Fruit fly (Drosophila melanogaster): ENCODE results near the gene psd.

Gene psd

DNA sequence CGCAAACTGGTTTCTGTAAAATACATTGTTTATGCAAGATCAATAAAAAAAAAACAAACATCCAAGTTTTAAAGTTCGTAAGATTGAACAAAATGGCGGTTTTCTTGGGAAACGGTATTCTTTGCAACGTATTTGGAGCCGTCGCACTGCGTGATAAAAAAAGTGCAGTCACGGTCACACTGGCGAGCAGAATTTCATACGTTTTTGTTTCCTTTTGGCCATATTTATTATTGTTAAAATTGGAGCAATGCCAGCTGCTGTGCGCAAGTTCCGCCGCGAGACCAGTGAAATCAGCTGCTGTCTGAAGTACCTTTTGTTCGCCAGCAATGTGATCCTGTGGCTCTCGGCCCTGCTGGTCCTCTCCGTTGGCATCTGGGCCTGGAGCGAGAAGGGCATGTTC is 35.3 kb upstream of the psd start, which contains the start of gene Tsp26A (continued):
- TF ChIP-seq lab (GFP tag; optimal IDR thresholded peaks at IDR 0.05) (no peak), bbx (GFP tag; IDR thresholded peaks at IDR 0.05; ENCODE audit: partially characterized antibody) (peak; percentile 48; the same call in 1 of the 2 replicates), Stat92E (GFP tag; optimal IDR thresholded peaks at IDR 0.05) (no peak), h (optimal IDR thresholded peaks at IDR 0.05) (no peak), sens (GFP tag) (no peak), ems (GFP tag; optimal IDR thresholded peaks at IDR 0.05) (no peak), row (GFP tag; IDR thresholded peaks at IDR 0.05) (0 out of 3 replicates have a peak, but pooled peaks have one; percentile 23), Dref (GFP tag; IDR thresholded peaks at IDR 0.05) (no peak), dmrt99B (tag; optimal IDR thresholded peaks at IDR 0.05) (no peak), hth (optimal IDR thresholded peaks at IDR 0.05) (no peak), CG32767 (GFP tag; IDR thresholded peaks at IDR 0.05) (no peak), CG10462 (GFP tag; optimal IDR thresholded peaks at IDR 0.05) (no peak), CG14667 (GFP tag; IDR thresholded peaks at IDR 0.05) (no peak), gfzf (GFP tag; optimal IDR thresholded peaks at IDR 0.05) (peak; percentile 67), CoRest (tag; optimal IDR thresholded peaks at IDR 0.05) (peak; percentile 15), Usf (GFP tag; optimal IDR thresholded peaks at IDR 0.05) (no peak), CG16779 (GFP tag; IDR thresholded peaks at IDR 0.05) (no peak), vvl (GFP tag; IDR thresholded peaks at IDR 0.05) (no peak; the same call in 1 of the 2 replicates), ranshi (GFP tag; IDR thresholded peaks at IDR 0.05) (0 out of 2 replicates have a peak, but pooled peaks have one; percentile 16), CG4854 (GFP tag; optimal IDR thresholded peaks at IDR 0.05) (no peak), CG12071 (GFP tag; optimal IDR thresholded peaks at IDR 0.05) (no peak), chinmo (GFP tag; IDR thresholded peaks at IDR 0.05; ENCODE audit: partially characterized antibody) (0 out of 4 replicates have a peak, but pooled peaks have one; percentile 52), MESR4 (GFP tag; optimal IDR thresholded peaks at IDR 0.05) (peak; percentile 78), pzg (GFP tag; optimal IDR thresholded peaks at IDR 0.05) (peak; percentile 42), Atf3 (GFP tag; optimal IDR thresholded peaks at IDR 0.05) (no peak), CG12219 (GFP tag; optimal IDR thresholded peaks at IDR 0.05) (no peak), CG17328 (GFP tag; IDR thresholded peaks at IDR 0.05) (no peak), Myb (GFP tag; optimal IDR thresholded peaks at IDR 0.05) (peak; percentile 39), tio (GFP tag; optimal IDR thresholded peaks at IDR 0.05) (no peak), gce (GFP tag; IDR thresholded peaks at IDR 0.05) (no peak), pho (GFP tag; optimal IDR thresholded peaks at IDR 0.05) (no peak), phol (tag; optimal IDR thresholded peaks at IDR 0.05) (peak; percentile 93), zfh1 (GFP tag; IDR thresholded peaks at IDR 0.05) (peak; percentile 27; the same call in 1 of the 3 replicates), Tbp (GFP tag; optimal IDR thresholded peaks at IDR 0.05) (no peak), Gug (GFP tag; IDR thresholded peaks at IDR 0.05) (no peak), fd3F (GFP tag; optimal IDR thresholded peaks at IDR 0.05) (no peak), E2f2 (GFP tag; IDR thresholded peaks at IDR 0.05) (peak; percentile 56), Sox100B (GFP tag; optimal IDR thresholded peaks at IDR 0.05) (no peak), MBD-R2 (GFP tag; IDR thresholded peaks at IDR 0.05) (peak; percentile 63), CG9437 (GFP tag; optimal IDR thresholded peaks at IDR 0.05) (peak; percentile 81), CG14050 (GFP tag; IDR thresholded peaks at IDR 0.05) (no peak), Rfx (GFP tag; IDR thresholded peaks at IDR 0.05) (peak; percentile 23; the same call in 1 of the 2 replicates), Hsf (GFP tag; optimal IDR thresholded peaks at IDR 0.05) (no peak), Fer2 (tag; optimal IDR thresholded peaks at IDR 0.05) (no peak), CG1832 (GFP tag; optimal IDR thresholded peaks at IDR 0.05) (no peak), Med (GFP tag) (peak; percentile 62), CG9797 (GFP tag; optimal IDR thresholded peaks at IDR 0.05) (peak; percentile 40), ken (GFP tag; IDR thresholded peaks at IDR 0.05) (no peak), vfl (GFP tag; optimal IDR thresholded peaks at IDR 0.05) (no peak), amos (GFP tag; IDR thresholded peaks at IDR 0.05; ENCODE audit: partially characterized antibody) (no peak), stwl (tag; optimal IDR thresholded peaks at IDR 0.05) (peak; percentile 55), zfh2 (GFP tag; optimal IDR thresholded peaks at IDR 0.05) (no peak)

All from whole organism, embryonic.